Worm (Caenorhabditis elegans) whole organism, young adult: ENCODE results near the gene unc-58.
A peak's percentile ranks its signal among the peaks of the same experiment; 100 is the strongest.

ENCODE experiments used
- B0019.2 ChIP-seq: fragments of 200-800 bp; sonication (Bioruptor generic); conservative IDR thresholded peaks from 2 replicates; pipeline ENCODE4 v1.3.6; 2022; ENCODE audit warnings: missing genetic modification reagents, missing genetic modification characterization, missing compliant biosample characterization
- B0336.3 ChIP-seq: fragments of 200-800 bp; sonication (Bioruptor generic); IDR thresholded peaks from 2 replicates; pipeline ENCODE4 v1.3.6; 2022; ENCODE audit warnings: missing genetic modification characterization, missing compliant biosample characterization
- C17E4.6 ChIP-seq: fragments of 200-800 bp; sonication (Bioruptor generic); IDR thresholded peaks from 2 replicates; pipeline ENCODE4 v1.3.6; 2022; ENCODE audit warnings: missing genetic modification reagents, missing genetic modification characterization, missing compliant biosample characterization
- F39B2.1 ChIP-seq: fragments of 200-800 bp; sonication (Bioruptor generic); IDR thresholded peaks from 2 replicates; pipeline ENCODE4 v1.3.6; 2022; ENCODE audit warnings: missing genetic modification reagents, missing genetic modification characterization, missing compliant biosample characterization
- F55B11.4 ChIP-seq: sonication (generic microtip); optimal IDR thresholded peaks from 2 replicates; lab custom pipeline; 2016; ENCODE audit warnings: missing compliant biosample characterization, missing genetic modification characterization, borderline replicate concordance; ENCODE audit not compliant: insufficient read depth
- F57C9.4 ChIP-seq: sonication (generic microtip); optimal IDR thresholded peaks from 2 replicates; lab custom pipeline; 2017; ENCODE audit warnings: mild to moderate bottlenecking, missing genetic modification characterization, missing compliant biosample characterization
- Y53F4B.3 ChIP-seq: fragments of 200-800 bp; sonication (Bioruptor generic); IDR thresholded peaks from 2 replicates; pipeline ENCODE4 v1.3.6; 2022; ENCODE audit warnings: missing genetic modification reagents, missing genetic modification characterization, missing compliant biosample characterization
- Y67H2A.10 ChIP-seq: fragments of 200-800 bp; sonication (Bioruptor generic); conservative IDR thresholded peaks from 2 replicates; pipeline ENCODE4 v1.3.6; 2022; ENCODE audit warnings: missing genetic modification reagents, missing genetic modification characterization, missing compliant biosample characterization
- Y79H2A.3 ChIP-seq: fragments of 200-800 bp; sonication (Bioruptor generic); conservative IDR thresholded peaks from 2 replicates; pipeline ENCODE4 v1.3.6; 2022; ENCODE audit warnings: missing genetic modification reagents, missing genetic modification characterization, missing compliant biosample characterization
- ama-1 ChIP-seq, 3 experiments: fragments of 150-350 bp in 1 of 3; sonication (generic microtip) in 2 of 3; optimal IDR thresholded peaks; 2 replicates each; lab custom pipeline; 2014 to 2018; ENCODE audit warnings: missing biosample characterization in 2 of 3, missing genetic modification characterization in 2 of 3, missing genetic modification reagents in 2 of 3
- atf-7 ChIP-seq: sonication (generic microtip); optimal IDR thresholded peaks from 2 replicates; lab custom pipeline; 2017; ENCODE audit warnings: mild to moderate bottlenecking, missing genetic modification characterization, missing compliant biosample characterization
- attf-5 ChIP-seq: fragments of 200-800 bp; sonication (Bioruptor generic); optimal IDR thresholded peaks from 2 replicates; lab custom pipeline; 2018; ENCODE audit warnings: mild to moderate bottlenecking, missing genetic modification characterization, missing compliant biosample characterization
- attf-6 ChIP-seq: fragments of 200-800 bp; sonication (Bioruptor generic); IDR thresholded peaks from 2 replicates; pipeline ENCODE4 v1.3.6; 2022; ENCODE audit warnings: missing genetic modification reagents, missing genetic modification characterization, missing compliant biosample characterization
- ccch-3 ChIP-seq: fragments of 200-800 bp; sonication (Bioruptor generic); optimal IDR thresholded peaks from 2 replicates; lab custom pipeline; 2018; ENCODE audit warnings: mild to moderate bottlenecking, missing genetic modification characterization, missing compliant biosample characterization
- cebp-1 ChIP-seq, 2 experiments: fragments of 200-800 bp in 1 of 2; sonication (Bioruptor generic) in 1 of 2; sonication (generic microtip) in 1 of 2; IDR thresholded peaks in 1 of 2; optimal IDR thresholded peaks in 1 of 2; 2 replicates each; pipeline versions ENCODE4 v1.3.6 to Lab custom; 2017 to 2022; ENCODE audit warnings: missing compliant biosample characterization in 2 of 2, missing genetic modification characterization in 2 of 2, mild to moderate bottlenecking in 1 of 2, missing genetic modification reagents in 1 of 2, moderate library complexity in 1 of 2
- cebp-2 ChIP-seq: fragments of 200-800 bp; sonication (Bioruptor generic); IDR thresholded peaks from 2 replicates; pipeline ENCODE4 v1.3.6; 2022; ENCODE audit warnings: missing genetic modification characterization, missing compliant biosample characterization
- ceh-40 ChIP-seq: fragments of 200-800 bp; sonication (Bioruptor generic); IDR thresholded peaks from 2 replicates; pipeline ENCODE4 v1.3.6; 2022; ENCODE audit warnings: missing genetic modification characterization, missing compliant biosample characterization
- dpl-1 ChIP-seq: fragments of 150-350 bp; optimal IDR thresholded peaks from 2 replicates; lab custom pipeline; 2014; ENCODE audit warnings: missing biosample characterization, missing genetic modification reagents, missing genetic modification characterization
- egl-44 ChIP-seq: fragments of 200-800 bp; sonication (Bioruptor generic); IDR thresholded peaks from 2 replicates; pipeline ENCODE4 v1.3.6; 2022; ENCODE audit warnings: missing genetic modification reagents, missing genetic modification characterization, missing compliant biosample characterization
- egrh-3 ChIP-seq: fragments of 200-800 bp; sonication (Bioruptor generic); IDR thresholded peaks from 2 replicates; pipeline ENCODE4 v1.3.6; 2022; ENCODE audit warnings: missing genetic modification reagents, missing genetic modification characterization, missing compliant biosample characterization
- ets-4 ChIP-seq: fragments of 200-800 bp; sonication (Bioruptor generic); optimal IDR thresholded peaks from 2 replicates; lab custom pipeline; 2018; ENCODE audit warnings: mild to moderate bottlenecking, missing genetic modification characterization, missing compliant biosample characterization
- hlh-12 ChIP-seq: sonication (generic microtip); optimal IDR thresholded peaks from 2 replicates; lab custom pipeline; 2016; ENCODE audit warnings: missing genetic modification characterization, missing compliant biosample characterization
- hmg-1.2 ChIP-seq: fragments of 200-800 bp; sonication (Bioruptor generic); IDR thresholded peaks from 2 replicates; pipeline ENCODE4 v1.3.6; 2022; ENCODE audit warnings: missing genetic modification reagents, missing genetic modification characterization, missing compliant biosample characterization
- hmg-20 ChIP-seq: fragments of 200-800 bp; sonication (Bioruptor generic); IDR thresholded peaks from 2 replicates; pipeline ENCODE4 v1.3.6; 2022; ENCODE audit warnings: missing genetic modification reagents, missing genetic modification characterization, missing compliant biosample characterization
- hsf-1 ChIP-seq: fragments of 200-800 bp; sonication (Bioruptor generic); IDR thresholded peaks from 2 replicates; pipeline ENCODE4 v1.3.6; 2022; ENCODE audit warnings: missing genetic modification reagents, missing genetic modification characterization, missing compliant biosample characterization
- lin-26 ChIP-seq: fragments of 200-800 bp; sonication (Bioruptor generic); IDR thresholded peaks from 2 replicates; pipeline ENCODE4 v1.3.6; 2022; ENCODE audit warnings: missing genetic modification reagents, missing genetic modification characterization, missing compliant biosample characterization
- lin-35 ChIP-seq, 3 experiments: fragments of 150-350 bp in 2 of 3; sonication (generic microtip) in 1 of 3; optimal IDR thresholded peaks; 2 replicates each; lab custom pipeline; 2014 to 2018; ENCODE audit warnings: missing biosample characterization in 3 of 3, missing genetic modification characterization in 3 of 3, missing genetic modification reagents in 3 of 3
- lin-40 ChIP-seq: sonication (generic microtip); optimal IDR thresholded peaks from 2 replicates; lab custom pipeline; 2016; ENCODE audit warnings: missing genetic modification characterization, mild to moderate bottlenecking, missing compliant biosample characterization, missing genotype, missing genetic modification reagents
- madf-3 ChIP-seq: fragments of 200-800 bp; sonication (Bioruptor generic); IDR thresholded peaks from 2 replicates; pipeline ENCODE4 v1.3.6; 2022; ENCODE audit warnings: missing genetic modification reagents, missing genetic modification characterization, missing compliant biosample characterization
- madf-8 ChIP-seq: fragments of 200-800 bp; sonication (Bioruptor generic); conservative IDR thresholded peaks from 2 replicates; pipeline ENCODE4 v1.3.6; 2022; ENCODE audit warnings: missing genetic modification reagents, missing genetic modification characterization, missing compliant biosample characterization
- mel-28 ChIP-seq: sonication (generic microtip); optimal IDR thresholded peaks from 2 replicates; lab custom pipeline; 2016; ENCODE audit warnings: borderline replicate concordance, mild to moderate bottlenecking, missing genetic modification characterization, missing compliant biosample characterization
- mxl-1 ChIP-seq: sonication (generic microtip); optimal IDR thresholded peaks from 2 replicates; lab custom pipeline; 2016; ENCODE audit warnings: missing genetic modification characterization, missing compliant biosample characterization
- nhr-27 ChIP-seq: fragments of 200-800 bp; sonication (Bioruptor generic); optimal IDR thresholded peaks from 2 replicates; lab custom pipeline; 2018; ENCODE audit warnings: mild to moderate bottlenecking, missing genetic modification characterization, moderate library complexity, missing compliant biosample characterization
- nhr-80 ChIP-seq: sonication (generic microtip); optimal IDR thresholded peaks from 2 replicates; lab custom pipeline; 2016; ENCODE audit warnings: missing genetic modification characterization, missing compliant biosample characterization
- nhr-90 ChIP-seq: sonication (generic microtip); optimal IDR thresholded peaks from 2 replicates; lab custom pipeline; 2016; ENCODE audit warnings: missing genotype, mild to moderate bottlenecking, missing genetic modification characterization, missing compliant biosample characterization
- pbrm-1 ChIP-seq: fragments of 200-800 bp; sonication (Bioruptor generic); IDR thresholded peaks from 2 replicates; pipeline ENCODE4 v1.3.6; 2022; ENCODE audit warnings: missing genetic modification reagents, missing genetic modification characterization, missing compliant biosample characterization
- rcor-1 ChIP-seq: fragments of 200-800 bp; sonication (Bioruptor generic); IDR thresholded peaks from 2 replicates; pipeline ENCODE4 v1.3.6; 2022; ENCODE audit warnings: missing genetic modification reagents, missing genetic modification characterization, missing compliant biosample characterization
- sdz-38 ChIP-seq: sonication (generic microtip); optimal IDR thresholded peaks from 2 replicates; lab custom pipeline; 2016; ENCODE audit warnings: missing genotype, missing genetic modification characterization, missing compliant biosample characterization
- sea-2 ChIP-seq: fragments of 200-800 bp; sonication (Bioruptor generic); IDR thresholded peaks from 2 replicates; pipeline ENCODE4 v1.3.6; 2022; ENCODE audit warnings: missing genetic modification characterization, missing compliant biosample characterization
- snpc-1.1 ChIP-seq: sonication (generic microtip); optimal IDR thresholded peaks from 2 replicates; lab custom pipeline; 2017; ENCODE audit warnings: missing genetic modification characterization, mild to moderate bottlenecking, missing compliant biosample characterization, antibody characterized with exemption, moderate library complexity, missing genotype, missing genetic modification reagents; ENCODE audit not compliant: insufficient read depth
- somi-1 ChIP-seq: fragments of 200-800 bp; sonication (Bioruptor generic); optimal IDR thresholded peaks from 2 replicates; lab custom pipeline; 2018; ENCODE audit warnings: mild to moderate bottlenecking, missing genetic modification characterization, missing compliant biosample characterization
- tbp1 ChIP-seq: fragments of 200-800 bp; sonication (Bioruptor generic); optimal IDR thresholded peaks from 2 replicates; lab custom pipeline; 2018; ENCODE audit warnings: mild to moderate bottlenecking, missing genetic modification characterization, missing compliant biosample characterization
- unc-130 ChIP-seq: sonication (generic microtip); optimal IDR thresholded peaks from 2 replicates; lab custom pipeline; 2016; ENCODE audit warnings: missing genetic modification reagents, missing genetic modification characterization, missing compliant biosample characterization
- zfh-2 ChIP-seq: fragments of 200-800 bp; sonication (Bioruptor generic); conservative IDR thresholded peaks from 2 replicates; pipeline ENCODE4 v1.3.6; 2022; ENCODE audit warnings: missing genetic modification reagents, missing genetic modification characterization, missing compliant biosample characterization
- zim-3 ChIP-seq: sonication (generic microtip); optimal IDR thresholded peaks from 2 replicates; lab custom pipeline; 2017; ENCODE audit warnings: mild to moderate bottlenecking, missing genetic modification characterization, moderate library complexity, missing compliant biosample characterization
- ztf-28 ChIP-seq: fragments of 200-800 bp; sonication (Bioruptor generic); IDR thresholded peaks from 2 replicates; pipeline ENCODE4 v1.3.6; 2022; ENCODE audit warnings: missing genetic modification reagents, missing genetic modification characterization, missing compliant biosample characterization
- ztf-6 ChIP-seq: fragments of 200-800 bp; sonication (Bioruptor generic); IDR thresholded peaks from 2 replicates; pipeline ENCODE4 v1.3.6; 2022; ENCODE audit warnings: missing genetic modification reagents, missing genetic modification characterization, missing compliant biosample characterization

unc-58 gene

DNA sequence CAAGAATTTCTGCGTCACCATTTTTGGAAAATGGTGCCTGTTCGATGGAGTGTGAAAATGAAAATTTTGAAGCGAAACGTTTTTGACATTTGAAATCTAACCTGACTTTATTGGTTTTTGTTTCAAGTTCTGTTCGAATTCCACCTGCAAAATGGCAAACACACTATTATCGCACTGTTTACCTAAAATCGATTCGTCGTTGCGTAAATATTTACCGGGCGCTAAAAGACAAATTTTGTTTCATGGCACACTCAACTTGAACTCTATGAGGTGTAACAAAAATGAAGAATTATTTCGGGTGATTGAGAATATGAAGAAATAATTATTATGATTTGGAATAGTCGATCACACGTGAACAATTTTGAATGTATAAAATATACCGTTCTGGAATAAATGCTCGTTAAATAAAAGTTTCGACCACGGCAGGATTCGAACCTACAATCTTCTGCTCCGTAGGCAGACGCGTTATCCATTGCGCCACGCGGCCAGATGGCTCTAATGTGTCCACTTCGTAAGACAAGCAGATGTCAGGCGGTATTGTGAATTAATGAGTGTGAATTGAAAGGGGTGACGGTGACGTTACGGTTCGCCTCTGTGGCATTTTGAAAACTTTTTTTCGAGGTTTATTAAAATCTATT, 15.4 kb upstream of the unc-58 start (continued):
- TF ChIP-seq zim-3 (tag; lab: Kevin White, UChicago), result no peak
- TF ChIP-seq sdz-38 (tag; lab: Kevin White, UChicago), result no peak
- no peak for TF ChIP-seq egrh-3 (GFP tag; lab: Robert Waterston, UW)
- no peak for TF ChIP-seq zfh-2 (GFP tag; lab: Robert Waterston, UW)
- 0 out of 2 replicates have a peak, but pooled peaks have one; percentile 70 for TF ChIP-seq cebp-2 (GFP tag; lab: Robert Waterston, UW)
- no peak for TF ChIP-seq lin-40 (tag; lab: Kevin White, UChicago)
- peak; percentile 25 for TF ChIP-seq unc-130 (GFP tag; lab: Kevin White, UChicago)
- peak; percentile 93 for TF ChIP-seq lin-26 (GFP tag; lab: Robert Waterston, UW)
- TF ChIP-seq sea-2, result no peak
- peak; percentile 56; the same call in 1 of the 2 replicates for TF ChIP-seq hsf-1
- no peak for TF ChIP-seq Y79H2A.3 (GFP tag; lab: Robert Waterston, UW)
- no peak; the same call in 1 of the 2 replicates for TF ChIP-seq Y53F4B.3 (GFP tag; lab: Robert Waterston, UW)
- TF ChIP-seq hmg-20 (GFP tag; lab: Robert Waterston, UW), result peak; percentile 52; the same call in 1 of the 2 replicates
- TF ChIP-seq madf-8, result no peak
- no peak for TF ChIP-seq nhr-27 (tag; lab: Kevin White, UChicago)
- no peak for TF ChIP-seq egl-44 (GFP tag; lab: Robert Waterston, UW)
- no peak for TF ChIP-seq ztf-6 (GFP tag; lab: Robert Waterston, UW)
- TF ChIP-seq nhr-90 (tag; lab: Kevin White, UChicago), result peak; percentile 79
- TF ChIP-seq dpl-1 (GFP tag; lab: Kevin White, UChicago), result no peak
- TF ChIP-seq pbrm-1 (GFP tag; lab: Robert Waterston, UW), result peak; percentile 85
- peak; percentile 52; the same call in 1 of the 2 replicates for TF ChIP-seq rcor-1 (GFP tag; lab: Robert Waterston, UW)
- no peak for TF ChIP-seq ztf-28 (GFP tag; lab: Robert Waterston, UW)
- no peak for TF ChIP-seq B0019.2
- no peak for TF ChIP-seq snpc-1.1
- TF ChIP-seq atf-7 (tag; lab: Kevin White, UChicago), result peak; percentile 48
- no peak for TF ChIP-seq ama-1 (optimal IDR thresholded peaks at IDR 0.05; lab: Kevin White, UChicago)
- TF ChIP-seq ama-1 (GFP tag; optimal IDR thresholded peaks at IDR 0.05; lab: Kevin White, UChicago), result peak; percentile 25 to 77
- peak; percentile 90 for TF ChIP-seq tbp1 (GFP tag; lab: Kevin White, UChicago)
- no peak for TF ChIP-seq C17E4.6 (GFP tag; lab: Robert Waterston, UW)
- no peak for TF ChIP-seq somi-1
- TF ChIP-seq F57C9.4 (tag; lab: Kevin White, UChicago), result no peak
- peak; percentile 69 for TF ChIP-seq mxl-1
- 0 out of 2 replicates have a peak, but pooled peaks have one; percentile 36 for TF ChIP-seq attf-6 (GFP tag; lab: Robert Waterston, UW)
- no peak for TF ChIP-seq ceh-40 (GFP tag; lab: Robert Waterston, UW)
- TF ChIP-seq F39B2.1, result no peak
- no peak for TF ChIP-seq cebp-1 (GFP tag; IDR thresholded peaks at IDR 0.05; lab: Robert Waterston, UW)
- TF ChIP-seq cebp-1 (tag; optimal IDR thresholded peaks at IDR 0.05; lab: Kevin White, UChicago), result peak; percentile 32
- TF ChIP-seq madf-3, result no peak
- no peak for TF ChIP-seq Y67H2A.10 (GFP tag; lab: Robert Waterston, UW)
- TF ChIP-seq B0336.3, result 0 out of 2 replicates have a peak, but pooled peaks have one; percentile 32
- no peak for TF ChIP-seq hlh-12
- TF ChIP-seq hmg-1.2 (GFP tag; lab: Robert Waterston, UW), result peak; percentile 55
- TF ChIP-seq mel-28 (tag; lab: Kevin White, UChicago), result no peak
- peak; percentile 55 for TF ChIP-seq attf-5 (GFP tag; lab: Kevin White, UChicago)
- TF ChIP-seq nhr-80 (tag; lab: Kevin White, UChicago), result peak; percentile 23
- TF ChIP-seq lin-35 (GFP tag; optimal IDR thresholded peaks at IDR 0.05; lab: Kevin White, UChicago), result no peak
- TF ChIP-seq F55B11.4 (tag; lab: Kevin White, UChicago), result no peak
- TF ChIP-seq ccch-3 (GFP tag; lab: Kevin White, UChicago), result no peak
- no peak for TF ChIP-seq ets-4 (GFP tag; lab: Kevin White, UChicago)
